Worm (Caenorhabditis elegans): Measurements from ENCODE around the gene asm-1.

The asm-1 gene

ce11 chrII:6943299-6944051 is 33.6 kb downstream of the asm-1 start (continued):
- TF ChIP-seq fkh-6 (tag; optimal IDR thresholded peaks at IDR 0.05) (peak; percentile 42), elt-2 (tag; optimal IDR thresholded peaks at IDR 0.05) (peak; percentile 46), tbx-7 (tag; optimal IDR thresholded peaks at IDR 0.05) (no peak), pag-3 (tag; optimal IDR thresholded peaks at IDR 0.05; ENCODE audit: borderline replicate concordance) (no peak), ceh-2 (tag; optimal IDR thresholded peaks at IDR 0.05) (peak; percentile 39), eyg-1 (tag; optimal IDR thresholded peaks at IDR 0.05) (peak; percentile 15), hlh-13 (GFP tag; optimal IDR thresholded peaks at IDR 0.05) (no peak), ama-1 (optimal IDR thresholded peaks at IDR 0.05) (no peak), ceh-22 (tag; optimal IDR thresholded peaks at IDR 0.05) (no peak), ceh-14 (tag; optimal IDR thresholded peaks at IDR 0.05) (peak; percentile 59), Y22D7AL.16 (tag; optimal IDR thresholded peaks at IDR 0.05) (no peak), sox-2 (GFP tag; IDR thresholded peaks at IDR 0.05) (no peak), npax-4 (tag; optimal IDR thresholded peaks at IDR 0.05) (no peak), ahr-1 (tag; optimal IDR thresholded peaks at IDR 0.05) (no peak), ceh-34 (tag; optimal IDR thresholded peaks at IDR 0.05) (peak; percentile 56), ceh-6 (GFP tag; optimal IDR thresholded peaks at IDR 0.05) (no peak), ceh-45 (GFP tag; IDR thresholded peaks at IDR 0.05) (no peak), tbx-2 (tag; optimal IDR thresholded peaks at IDR 0.05) (peak; percentile 54), che-1 (tag; optimal IDR thresholded peaks at IDR 0.05) (no peak), hlh-30 (tag; optimal IDR thresholded peaks at IDR 0.05; ENCODE audit: insufficient read depth) (no peak), ceh-9 (tag; optimal IDR thresholded peaks at IDR 0.05) (no peak)

- TF ChIP-seq unc-86 (tag; optimal IDR thresholded peaks at IDR 0.05) (peak; percentile 47), lin-11 (tag; optimal IDR thresholded peaks at IDR 0.05) (no peak), ceh-34 (tag; optimal IDR thresholded peaks at IDR 0.05) (peak; percentile 57), ceh-31 (tag; optimal IDR thresholded peaks at IDR 0.05) (peak; percentile 91), ceh-24 (tag; optimal IDR thresholded peaks at IDR 0.05) (no peak), ceh-18 (tag; optimal IDR thresholded peaks at IDR 0.05) (peak; percentile 80), nhr-11 (tag; optimal IDR thresholded peaks at IDR 0.05) (no peak), lim-6 (tag; optimal IDR thresholded peaks at IDR 0.05) (no peak), ref-2 (tag; optimal IDR thresholded peaks at IDR 0.05) (peak; percentile 77), unc-3 (GFP tag; conservative IDR thresholded peaks at IDR 0.05) (no peak), unc-3 (tag; optimal IDR thresholded peaks at IDR 0.05) (no peak), hlh-6 (tag; optimal IDR thresholded peaks at IDR 0.05) (no peak), hlh-8 (tag; optimal IDR thresholded peaks at IDR 0.05) (peak; percentile 19), dmd-4 (tag; optimal IDR thresholded peaks at IDR 0.05; ENCODE audit: borderline replicate concordance) (no peak), pqm-1 (tag; optimal IDR thresholded peaks at IDR 0.05) (no peak), nfya-1 (tag; optimal IDR thresholded peaks at IDR 0.05) (peak; percentile 93), hlh-13 (GFP tag; optimal IDR thresholded peaks at IDR 0.05) (no peak), ets-4 (tag; optimal IDR thresholded peaks at IDR 0.05) (peak; percentile 19), ceh-48 (tag; optimal IDR thresholded peaks at IDR 0.05) (peak; percentile 100), Y22D7AL.16 (tag; optimal IDR thresholded peaks at IDR 0.05) (no peak), pat-9 (tag; optimal IDR thresholded peaks at IDR 0.05) (no peak), pag-3 (tag; optimal IDR thresholded peaks at IDR 0.05; ENCODE audit: borderline replicate concordance) (no peak), ceh-19 (GFP tag; optimal IDR thresholded peaks at IDR 0.05) (peak; percentile 56), gmeb-2 (tag; optimal IDR thresholded peaks at IDR 0.05) (no peak), F13H6.1 (tag; optimal IDR thresholded peaks at IDR 0.05) (no peak), pha-2 (tag; optimal IDR thresholded peaks at IDR 0.05) (no peak), rnt-1 (tag; optimal IDR thresholded peaks at IDR 0.05) (peak; percentile 51), T23F11.4 (GFP tag; optimal IDR thresholded peaks at IDR 0.05) (no peak), madf-2 (tag; optimal IDR thresholded peaks at IDR 0.05) (peak; percentile 20), sox-4 (tag; optimal IDR thresholded peaks at IDR 0.05) (no peak), ama-1 (optimal IDR thresholded peaks at IDR 0.05) (no peak), nhr-232 (tag; optimal IDR thresholded peaks at IDR 0.05) (no peak), ceh-45 (GFP tag; IDR thresholded peaks at IDR 0.05) (no peak), fax-1 (tag; optimal IDR thresholded peaks at IDR 0.05) (no peak), sox-2 (GFP tag; IDR thresholded peaks at IDR 0.05) (no peak), ceh-30 (tag; optimal IDR thresholded peaks at IDR 0.05) (no peak), zip-5 (tag; optimal IDR thresholded peaks at IDR 0.05) (no peak)
Observed at ce11 chrII:6951250-6951806, 41.5 kb downstream of the asm-1 start, which contains the start of the genes malt-1 and ceh-38. Gene malt-1 (minus strand): TSS chrII:6951300. Gene ceh-38 (plus strand): TSS chrII:6951526.

All from whole organism, late embryonic.